Worm (Caenorhabditis elegans): ENCODE data around the gene C53A3.4.

The C53A3.4 gene

ce11 chrV:5717237-5717935, 41.3 kb downstream of the C53A3.4 start, which contains the start of gene rga-3:
Gene rga-3, plus strand, starts transcription at chrV:5717885.
- no peak for TF ChIP-seq unc-62 (GFP tag; optimal IDR thresholded peaks at IDR 0.05)

DNA sequence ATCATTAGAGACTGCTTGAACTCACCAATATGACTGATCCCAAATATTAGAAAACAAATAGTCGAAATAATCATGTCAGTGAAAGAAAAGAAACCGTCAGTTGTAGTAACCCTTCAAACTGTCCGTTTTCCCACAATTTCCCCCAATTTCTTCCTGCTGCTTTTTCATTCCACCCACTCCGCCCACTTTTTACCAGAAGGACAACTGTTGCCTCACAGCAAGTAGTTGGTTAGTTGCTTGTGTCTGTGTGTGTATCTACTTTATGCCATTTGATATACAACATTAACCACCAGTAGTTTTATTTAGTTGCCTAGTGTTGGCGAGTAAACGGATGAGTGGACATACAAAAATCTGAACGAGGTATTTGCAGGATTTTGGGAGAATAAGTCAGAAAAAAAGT, 42.2 kb downstream of the C53A3.4 start, which contains the start of gene K09H11.9:
Gene K09H11.9 (minus strand): TSS at position 101 of the 400 bp plus-strand sequence.
- TF ChIP-seq unc-62 (GFP tag; optimal IDR thresholded peaks at IDR 0.05), result no peak

- no peak for TF ChIP-seq unc-62 (GFP tag; optimal IDR thresholded peaks at IDR 0.05)
Observed at ce11 chrV:5713510-5713909, 45.2 kb downstream of the C53A3.4 start.

DNA sequence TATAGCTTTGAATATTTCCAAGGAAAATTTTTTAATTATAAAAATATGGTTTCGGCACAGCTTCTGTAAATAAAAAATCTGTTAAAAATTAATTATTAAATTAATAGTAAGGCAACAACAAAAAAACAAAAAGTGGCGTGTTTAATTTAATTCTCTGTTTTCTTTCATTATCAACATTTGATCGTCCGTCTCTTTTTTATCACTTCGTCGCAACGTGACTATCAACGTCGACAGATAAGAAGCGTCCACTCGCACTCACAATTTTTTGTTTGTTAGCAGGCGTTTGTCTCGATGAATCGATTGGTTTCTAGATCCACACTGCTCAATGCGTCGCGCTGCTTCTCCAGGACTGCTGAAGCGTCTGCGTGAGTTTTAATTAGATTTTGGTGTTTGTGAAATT, 46.0 kb downstream of the C53A3.4 start, which contains the start of gene gcst-1:
Gene gcst-1 (plus strand): TSS at position 277 of the 400 bp plus-strand sequence.
- TF ChIP-seq unc-62 (GFP tag; optimal IDR thresholded peaks at IDR 0.05), result no peak

ce11 chrV:5712189-5712588, 46.5 kb downstream of the C53A3.4 start:
- no peak for TF ChIP-seq unc-62 (GFP tag; optimal IDR thresholded peaks at IDR 0.05)

- TF ChIP-seq unc-62 (GFP tag; optimal IDR thresholded peaks at IDR 0.05), result no peak
Observed at ce11 chrV:5708331-5708730, 50.3 kb downstream of the C53A3.4 start.
